Fruit fly (Drosophila melanogaster): ENCODE data around the gene nAChRbeta1.

dm6 chr3L:4388215-4388614 lies 40.9 kb upstream of the nAChRbeta1 start:
- TF ChIP-seq Jra (GFP tag; optimal IDR thresholded peaks at IDR 0.05) (no peak), dl (GFP tag; optimal IDR thresholded peaks at IDR 0.05; ENCODE audit: insufficient read depth in 1 of 2, partially characterized antibody in 2 of 2) (no peak), pan (optimal IDR thresholded peaks at IDR 0.05) (no peak), OdsH (GFP tag; optimal IDR thresholded peaks at IDR 0.05) (no peak), Dfd (GFP tag; optimal IDR thresholded peaks at IDR 0.05) (no peak), dsf (GFP tag; optimal IDR thresholded peaks at IDR 0.05; ENCODE audit: borderline replicate concordance) (no peak), lola (GFP tag; optimal IDR thresholded peaks at IDR 0.05) (no peak), Abd-B (GFP tag; optimal IDR thresholded peaks at IDR 0.05) (no peak), brk (GFP tag; optimal IDR thresholded peaks at IDR 0.05) (no peak), Sp1 (GFP tag; optimal IDR thresholded peaks at IDR 0.05) (no peak), CrebA (GFP tag; optimal IDR thresholded peaks at IDR 0.05; ENCODE audit: borderline replicate concordance) (no peak), Vsx2 (GFP tag; optimal IDR thresholded peaks at IDR 0.05; ENCODE audit: partially characterized antibody) (no peak), tai (GFP tag; optimal IDR thresholded peaks at IDR 0.05) (no peak), HLH106 (tag; optimal IDR thresholded peaks at IDR 0.05) (no peak)

Measured in whole organism, wandering third instar larva.